Worm (Caenorhabditis elegans) whole organism, mixed stage, embryonic: ENCODE data around the gene rps-0.

ENCODE experiments used
- cnd-1 ChIP-seq: fragments of 200-800 bp; sonication (Bioruptor generic); optimal IDR thresholded peaks from 2 replicates; lab custom pipeline; 2018; ENCODE audit warnings: mild to moderate bottlenecking, missing genetic modification characterization, missing compliant biosample characterization
- lsy-2 ChIP-seq: fragments of 150-350 bp; optimal IDR thresholded peaks from 2 replicates; lab custom pipeline; 2014; ENCODE audit warnings: missing biosample characterization, missing genetic modification characterization
- mep-1 ChIP-seq: fragments of 150-350 bp; optimal IDR thresholded peaks from 2 replicates; lab custom pipeline; 2017; ENCODE audit warnings: missing biosample characterization, missing genetic modification reagents, missing genetic modification characterization, inconsistent platforms
- nhr-12 ChIP-seq: fragments of 150-350 bp; optimal IDR thresholded peaks from 2 replicates; lab custom pipeline; 2014; ENCODE audit warnings: missing biosample characterization, missing genetic modification characterization
- nhr-28 ChIP-seq: fragments of 150-350 bp; optimal IDR thresholded peaks from 2 replicates; lab custom pipeline; 2014; ENCODE audit warnings: missing biosample characterization, missing genetic modification characterization
- nhr-76 ChIP-seq: sonication (generic microtip); optimal IDR thresholded peaks from 2 replicates; lab custom pipeline; 2017; ENCODE audit warnings: missing biosample characterization, missing genetic modification characterization
- snpc-4 ChIP-seq: fragments of 150-350 bp; optimal IDR thresholded peaks from 2 replicates; lab custom pipeline; 2014; ENCODE audit warnings: missing biosample characterization, missing genetic modification characterization

- TF ChIP-seq mep-1 (tag; lab: Kevin White, UChicago) (no peak), nhr-12 (tag; lab: Kevin White, UChicago) (no peak), snpc-4 (tag; lab: Kevin White, UChicago) (no peak), cnd-1 (no peak), lsy-2 (tag; lab: Kevin White, UChicago) (no peak), nhr-76 (tag; lab: Kevin White, UChicago) (no peak), nhr-28 (tag; lab: Kevin White, UChicago) (no peak)
These were observed 48.6 kb downstream of the rps-0 start, which contains the start of gene pgap-2 for ce11 chrIII:4705207-4705606.
